Fruit fly (Drosophila melanogaster): ENCODE results near the gene Idgf2.
A peak's percentile ranks its signal among the peaks of the same experiment; 100 is the strongest.

dm6 chr2L:16407305-16407704 is 39.8 kb upstream of the Idgf2 start:
- no peak for TF ChIP-seq dl (GFP tag; optimal IDR thresholded peaks at IDR 0.05; ENCODE audit: insufficient read depth in 1 of 2, partially characterized antibody in 2 of 2)
- TF ChIP-seq psq (GFP tag; optimal IDR thresholded peaks at IDR 0.05) = peak; percentile 24
- no peak for TF ChIP-seq dsf (GFP tag; optimal IDR thresholded peaks at IDR 0.05; ENCODE audit: borderline replicate concordance)
- TF ChIP-seq dmrt93B (GFP tag; optimal IDR thresholded peaks at IDR 0.05) = peak; percentile 3

Measured in whole organism, wandering third instar larva.